Worm (Caenorhabditis elegans): ENCODE results near the gene R07E3.7.

DNA sequence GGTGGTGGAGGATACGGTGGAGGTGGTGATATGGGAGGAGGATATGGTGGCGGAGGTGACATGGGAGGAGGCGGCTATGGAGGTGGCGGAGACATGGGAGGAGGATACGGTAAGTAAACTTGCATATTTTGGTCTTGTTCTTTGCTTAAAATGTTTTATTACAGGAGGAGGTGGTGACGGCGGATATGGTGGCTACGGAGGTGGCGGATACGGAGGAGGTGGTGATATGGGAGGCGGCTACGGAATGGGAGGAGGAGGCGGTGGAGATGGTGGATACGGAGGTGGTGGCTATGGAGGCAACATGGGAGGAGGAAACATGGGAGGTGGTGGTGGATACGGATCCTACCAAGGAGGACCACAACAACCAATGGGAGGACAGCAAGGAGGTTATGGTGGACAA is 19.0 kb downstream of the R07E3.7 start:
- TF ChIP-seq elt-3 (tag; optimal IDR thresholded peaks at IDR 0.05), result no peak
- no peak for TF ChIP-seq skn-1 (tag; optimal IDR thresholded peaks at IDR 0.05)
- no peak for TF ChIP-seq nhr-90 (tag; optimal IDR thresholded peaks at IDR 0.05; ENCODE audit: poor library complexity)
- no peak for TF ChIP-seq mdl-1 (tag; optimal IDR thresholded peaks at IDR 0.05)
- no peak for TF ChIP-seq nhr-77 (tag; optimal IDR thresholded peaks at IDR 0.05)
- TF ChIP-seq sox-4 (tag; optimal IDR thresholded peaks at IDR 0.05), result no peak
- no peak for TF ChIP-seq ama-1 (optimal IDR thresholded peaks at IDR 0.05)
- TF ChIP-seq nhr-28 (tag; optimal IDR thresholded peaks at IDR 0.05), result no peak
- TF ChIP-seq lin-39 (tag; optimal IDR thresholded peaks at IDR 0.05), result no peak
- no peak for TF ChIP-seq blmp-1 (tag; optimal IDR thresholded peaks at IDR 0.05)
- no peak for TF ChIP-seq sptf-1 (tag; optimal IDR thresholded peaks at IDR 0.05)
- TF ChIP-seq mep-1 (tag; optimal IDR thresholded peaks at IDR 0.05), result no peak
- TF ChIP-seq nhr-47 (tag; optimal IDR thresholded peaks at IDR 0.05), result no peak
- no peak for TF ChIP-seq lsy-2 (tag; optimal IDR thresholded peaks at IDR 0.05)
